Fruit fly (Drosophila melanogaster) whole organism, embryonic: Measurements from ENCODE around the gene CG3337.

Source experiments
- ATbp ChIP-seq: fragments of 200-800 bp; sonication (Bioruptor generic); optimal IDR thresholded peaks from 2 replicates; lab custom pipeline; 2017; ENCODE audit warnings: missing biosample characterization, mild to moderate bottlenecking, missing genetic modification characterization, missing genetic modification reagents
- Antp ChIP-seq: fragments of 200-800 bp; sonication (Bioruptor generic); optimal IDR thresholded peaks from 3 replicates; lab custom pipeline; 2016; ENCODE audit warnings: missing biosample characterization, missing genetic modification characterization
- Atf3 ChIP-seq: fragments of 200-800 bp; sonication (Bioruptor generic); optimal IDR thresholded peaks from 3 replicates; lab custom pipeline; 2016; ENCODE audit warnings: missing biosample characterization, missing genetic modification characterization
- Blimp-1 ChIP-seq: fragments of 200-800 bp; sonication (Bioruptor generic); optimal IDR thresholded peaks from 3 replicates; lab custom pipeline; 2018; ENCODE audit warnings: missing biosample characterization, missing genetic modification characterization, mild to moderate bottlenecking, moderate library complexity, missing genetic modification reagents
- CG11247 ChIP-seq: fragments of 200-800 bp; sonication (Bioruptor generic); IDR thresholded peaks from 2 replicates; pipeline ENCODE4 v1.3.6; 2022; ENCODE audit warnings: missing biosample characterization, missing genetic modification characterization
- CG11456 ChIP-seq: fragments of 200-800 bp; sonication (Bioruptor generic); IDR thresholded peaks from 3 replicates; pipeline ENCODE4 v1.3.6; 2022; ENCODE audit warnings: missing biosample characterization, missing genetic modification characterization
- CG12104 ChIP-seq: fragments of 200-800 bp; sonication (Bioruptor generic); optimal IDR thresholded peaks from 3 replicates; lab custom pipeline; 2016; ENCODE audit warnings: missing biosample characterization, missing genetic modification characterization
- CG12769 ChIP-seq: fragments of 200-800 bp; sonication (Bioruptor generic); optimal IDR thresholded peaks from 2 replicates; lab custom pipeline; 2019; ENCODE audit warnings: missing biosample characterization, mild to moderate bottlenecking, missing genetic modification characterization, moderate library complexity
- CG12942 ChIP-seq: fragments of 200-800 bp; sonication (Bioruptor generic); optimal IDR thresholded peaks from 3 replicates; lab custom pipeline; 2016; ENCODE audit warnings: missing biosample characterization, missing genetic modification characterization
- CG13424 ChIP-seq: fragments of 200-800 bp; sonication (Bioruptor generic); optimal IDR thresholded peaks from 2 replicates; lab custom pipeline; 2019; ENCODE audit warnings: missing biosample characterization, mild to moderate bottlenecking, missing genetic modification characterization, moderate library complexity
- CG14965 ChIP-seq: fragments of 200-800 bp; sonication (Bioruptor generic); optimal IDR thresholded peaks from 2 replicates; lab custom pipeline; 2016; ENCODE audit warnings: missing biosample characterization, missing genetic modification characterization, borderline replicate concordance
- CG15011 ChIP-seq: fragments of 200-800 bp; sonication (Bioruptor generic); optimal IDR thresholded peaks from 3 replicates; lab custom pipeline; 2018; ENCODE audit warnings: missing biosample characterization, mild to moderate bottlenecking, missing genetic modification characterization
- CG1529 ChIP-seq: fragments of 200-800 bp; sonication (Bioruptor generic); optimal IDR thresholded peaks from 3 replicates; lab custom pipeline; 2018; ENCODE audit warnings: missing biosample characterization, missing genetic modification characterization
- CG15479 ChIP-seq: fragments of 200-800 bp; sonication (Bioruptor generic); optimal IDR thresholded peaks from 3 replicates; lab custom pipeline; 2019; ENCODE audit warnings: missing biosample characterization, mild to moderate bottlenecking, missing genetic modification characterization, moderate library complexity
- CG15514 ChIP-seq: fragments of 200-800 bp; sonication (Bioruptor generic); optimal IDR thresholded peaks from 3 replicates; lab custom pipeline; 2017; ENCODE audit warnings: missing biosample characterization, missing genetic modification characterization, mild to moderate bottlenecking, moderate library complexity, missing genetic modification reagents
- CG1603 ChIP-seq: fragments of 200-800 bp; sonication (Bioruptor generic); optimal IDR thresholded peaks from 2 replicates; lab custom pipeline; 2019; ENCODE audit warnings: missing biosample characterization, mild to moderate bottlenecking, missing genetic modification characterization, moderate library complexity
- CG17385 ChIP-seq: fragments of 200-800 bp; sonication (Bioruptor generic); optimal IDR thresholded peaks from 3 replicates; lab custom pipeline; 2018; ENCODE audit warnings: missing biosample characterization, mild to moderate bottlenecking, missing genetic modification characterization
- CG18764 ChIP-seq: fragments of 200-800 bp; sonication (Bioruptor generic); optimal IDR thresholded peaks from 3 replicates; lab custom pipeline; 2016; ENCODE audit warnings: missing biosample characterization, missing genetic modification characterization
- CG2116 ChIP-seq: fragments of 200-800 bp; sonication (Bioruptor generic); optimal IDR thresholded peaks from 3 replicates; lab custom pipeline; 2018; ENCODE audit warnings: missing biosample characterization, mild to moderate bottlenecking, missing genetic modification characterization
- CG31441 ChIP-seq: fragments of 200-800 bp; sonication (Bioruptor generic); IDR thresholded peaks from 2 replicates; pipeline ENCODE4 v1.3.6; 2022; ENCODE audit warnings: missing biosample characterization, missing genetic modification characterization
- CG4360 ChIP-seq: fragments of 200-800 bp; sonication (Bioruptor generic); IDR thresholded peaks from 2 replicates; pipeline ENCODE4 v1.3.6; 2022; ENCODE audit warnings: missing biosample characterization, missing genetic modification characterization
- CG6272 ChIP-seq: fragments of 200-800 bp; sonication (Bioruptor generic); IDR thresholded peaks from 2 replicates; pipeline ENCODE4 v1.3.6; 2022; ENCODE audit warnings: missing biosample characterization, missing genetic modification characterization
- CG6791 ChIP-seq: fragments of 200-800 bp; sonication (Bioruptor generic); IDR thresholded peaks from 3 replicates; pipeline ENCODE4 v1.3.6; 2022; ENCODE audit warnings: missing biosample characterization, missing genetic modification characterization; ENCODE audit not compliant: partially characterized antibody
- CG6854 ChIP-seq: fragments of 200-800 bp; sonication (Bioruptor generic); optimal IDR thresholded peaks from 3 replicates; lab custom pipeline; 2017; ENCODE audit warnings: missing biosample characterization, mild to moderate bottlenecking, missing genetic modification characterization
- CG7556 ChIP-seq: fragments of 200-800 bp; sonication (Bioruptor generic); optimal IDR thresholded peaks from 2 replicates; lab custom pipeline; 2017; ENCODE audit warnings: missing biosample characterization, mild to moderate bottlenecking, missing genetic modification characterization
- CG7928 ChIP-seq: fragments of 200-800 bp; sonication (Bioruptor generic); optimal IDR thresholded peaks from 2 replicates; lab custom pipeline; 2017; ENCODE audit warnings: missing biosample characterization, mild to moderate bottlenecking, missing genetic modification characterization
- CG8089 ChIP-seq: fragments of 200-800 bp; sonication (Bioruptor generic); optimal IDR thresholded peaks from 3 replicates; lab custom pipeline; 2016; ENCODE audit warnings: missing biosample characterization, missing genetic modification characterization
- Dad ChIP-seq: fragments of 200-800 bp; sonication (Bioruptor generic); optimal IDR thresholded peaks from 3 replicates; lab custom pipeline; 2016; ENCODE audit warnings: missing biosample characterization, missing genetic modification characterization
- HLH3B ChIP-seq: fragments of 200-800 bp; sonication (Bioruptor generic); IDR thresholded peaks from 2 replicates; pipeline ENCODE4 v1.3.6; 2022; ENCODE audit warnings: missing biosample characterization, missing genetic modification characterization
- Nf-YB ChIP-seq: fragments of 200-800 bp; sonication (Bioruptor generic); optimal IDR thresholded peaks from 3 replicates; lab custom pipeline; 2019; ENCODE audit warnings: missing biosample characterization, mild to moderate bottlenecking, missing genetic modification characterization, moderate library complexity
- Oli ChIP-seq: fragments of 200-800 bp; sonication (Bioruptor generic); optimal IDR thresholded peaks from 2 replicates; lab custom pipeline; 2018; ENCODE audit warnings: missing biosample characterization, mild to moderate bottlenecking, missing genetic modification characterization, moderate library complexity
- ac ChIP-seq: fragments of 200-800 bp; sonication (Bioruptor generic); optimal IDR thresholded peaks from 3 replicates; lab custom pipeline; 2017; ENCODE audit warnings: missing biosample characterization, mild to moderate bottlenecking, missing genetic modification characterization
- chinmo ChIP-seq: fragments of 200-800 bp; sonication (Bioruptor generic); IDR thresholded peaks from 4 replicates; pipeline ENCODE4 v1.3.6; 2022; ENCODE audit warnings: missing biosample characterization, missing genetic modification characterization; ENCODE audit not compliant: partially characterized antibody
- ci ChIP-seq: fragments of 200-800 bp; sonication (Bioruptor generic); IDR thresholded peaks from 3 replicates; pipeline ENCODE4 v1.3.6; 2022; ENCODE audit warnings: missing biosample characterization, missing genetic modification characterization
- crc ChIP-seq: fragments of 200-800 bp; sonication (Bioruptor generic); optimal IDR thresholded peaks from 2 replicates; lab custom pipeline; 2016; ENCODE audit warnings: missing biosample characterization, missing genetic modification characterization
- danr ChIP-seq: fragments of 200-800 bp; sonication (Bioruptor generic); IDR thresholded peaks from 2 replicates; pipeline ENCODE4 v1.3.6; 2022; ENCODE audit warnings: missing biosample characterization, missing genetic modification characterization
- en ChIP-seq: fragments of 200-800 bp; sonication (Bioruptor generic); optimal IDR thresholded peaks from 2 replicates; lab custom pipeline; 2016; ENCODE audit warnings: missing biosample characterization, missing genetic modification characterization
- grau ChIP-seq: fragments of 200-800 bp; optimal IDR thresholded peaks from 3 replicates; lab custom pipeline; 2019; ENCODE audit warnings: missing biosample characterization, mild to moderate bottlenecking, missing genetic modification characterization, moderate library complexity
- ham ChIP-seq: fragments of 200-800 bp; sonication (Bioruptor generic); IDR thresholded peaks from 2 replicates; pipeline ENCODE4 v1.3.6; 2022; ENCODE audit warnings: missing biosample characterization, missing genetic modification characterization
- hkb ChIP-seq, 2 experiments: fragments of 200-800 bp in 1 of 2; fragments of >200 bp in 1 of 2; sonication (Bioruptor generic) in 1 of 2; IDR thresholded peaks in 1 of 2; optimal IDR thresholded peaks in 1 of 2; 2 replicates each; pipeline versions ENCODE4 v1.3.6 to Lab custom; 2017 to 2022; ENCODE audit warnings: missing biosample characterization in 1 of 2, missing genetic modification characterization in 1 of 2
- klu ChIP-seq: fragments of 200-800 bp; sonication (Bioruptor generic); IDR thresholded peaks from 2 replicates; pipeline ENCODE4 v1.3.6; 2022; ENCODE audit warnings: missing biosample characterization, missing genetic modification characterization
- lmd ChIP-seq: fragments of 200-800 bp; sonication (Bioruptor generic); IDR thresholded peaks from 2 replicates; pipeline ENCODE4 v1.3.6; 2022; ENCODE audit warnings: missing biosample characterization, missing genetic modification characterization
- maf-S ChIP-seq: fragments of 200-800 bp; sonication (Bioruptor generic); optimal IDR thresholded peaks from 2 replicates; lab custom pipeline; 2016; ENCODE audit warnings: missing biosample characterization, missing genetic modification characterization
- nmo ChIP-seq: fragments of 200-800 bp; sonication (Bioruptor generic); optimal IDR thresholded peaks from 2 replicates; lab custom pipeline; 2018; ENCODE audit warnings: missing biosample characterization, mild to moderate bottlenecking, missing genetic modification characterization, moderate library complexity
- ranshi ChIP-seq: fragments of 200-800 bp; sonication (Bioruptor generic); IDR thresholded peaks from 2 replicates; pipeline ENCODE4 v1.3.6; 2022; ENCODE audit warnings: missing biosample characterization, missing genetic modification characterization
- sens-2 ChIP-seq: fragments of 200-800 bp; sonication (Bioruptor generic); IDR thresholded peaks from 2 replicates; pipeline ENCODE4 v1.3.6; 2022; ENCODE audit warnings: missing biosample characterization, missing genetic modification characterization
- tgo ChIP-seq: fragments of 200-800 bp; sonication (Bioruptor generic); IDR thresholded peaks from 3 replicates; pipeline ENCODE4 v1.3.6; 2022; ENCODE audit warnings: missing biosample characterization, missing genetic modification characterization
- unpg ChIP-seq: fragments of 200-800 bp; sonication (Bioruptor generic); optimal IDR thresholded peaks from 3 replicates; lab custom pipeline; 2018; ENCODE audit warnings: missing biosample characterization, mild to moderate bottlenecking, missing genetic modification characterization, moderate library complexity
- usp ChIP-seq: fragments of >200 bp; optimal IDR thresholded peaks from 2 replicates; lab custom pipeline; 2017; ENCODE audit warnings: missing biosample characterization, missing genetic modification characterization

Gene CG3337

dm6 chr3R:21204500-21205167 lies 18.8 kb downstream of the CG3337 start (continued):
- peak; percentile 82 for TF ChIP-seq CG31441 (GFP tag; lab: Robert Waterston, UW)
- peak; percentile 95 for TF ChIP-seq CG1603 (tag; lab: Kevin White, UChicago)
- peak; percentile 66 for TF ChIP-seq CG15514
- peak; percentile 90 for TF ChIP-seq CG13424
- TF ChIP-seq CG11456 (GFP tag; lab: Robert Waterston, UW): no peak
- TF ChIP-seq CG12104 (GFP tag; lab: Kevin White, UChicago): peak; percentile 81
- TF ChIP-seq Antp (GFP tag; lab: Kevin White, UChicago): peak; percentile 78
- peak; percentile 93; the same call in 2 of the 4 replicates for TF ChIP-seq chinmo (GFP tag; lab: Robert Waterston, UW)
- TF ChIP-seq tgo: peak; percentile 77
- TF ChIP-seq usp (GFP tag; lab: Kevin White, UChicago): no peak
- peak; percentile 92 for TF ChIP-seq ATbp (GFP tag; lab: Kevin White, UChicago)
- peak; percentile 85 for TF ChIP-seq HLH3B
- no peak for TF ChIP-seq klu (GFP tag; lab: Robert Waterston, UW)
- TF ChIP-seq crc (GFP tag; lab: Kevin White, UChicago): peak; percentile 76
- no peak for TF ChIP-seq CG15479 (GFP tag; lab: Kevin White, UChicago)
- peak; percentile 86 for TF ChIP-seq grau (tag; lab: Kevin White, UChicago)
- TF ChIP-seq CG18764 (GFP tag; lab: Kevin White, UChicago): peak; percentile 68
- TF ChIP-seq ham (GFP tag; lab: Robert Waterston, UW): no peak
- TF ChIP-seq Oli (tag; lab: Kevin White, UChicago): peak; percentile 92
- peak; percentile 76 for TF ChIP-seq Atf3
- no peak for TF ChIP-seq CG7928 (GFP tag; lab: Kevin White, UChicago)
- TF ChIP-seq danr (GFP tag; lab: Robert Waterston, UW): peak; percentile 69
- TF ChIP-seq CG4360 (GFP tag; lab: Robert Waterston, UW): no peak
- TF ChIP-seq CG12769 (tag; lab: Kevin White, UChicago): peak; percentile 79
- peak; percentile 67 for TF ChIP-seq Dad (GFP tag; lab: Kevin White, UChicago)
- TF ChIP-seq lmd: peak; percentile 81
- TF ChIP-seq CG17385 (GFP tag; lab: Kevin White, UChicago): peak; percentile 10
- no peak for TF ChIP-seq CG14965
- peak; percentile 69 for TF ChIP-seq Nf-YB
- peak; percentile 41 for TF ChIP-seq maf-S (GFP tag; lab: Kevin White, UChicago)
- TF ChIP-seq ranshi: peak; percentile 55
- TF ChIP-seq nmo: peak; percentile 94
- peak; percentile 80 for TF ChIP-seq CG8089 (GFP tag; lab: Kevin White, UChicago)
- peak; percentile 80 for TF ChIP-seq ci (GFP tag; lab: Robert Waterston, UW)
- peak; percentile 28; the same call in 1 of the 2 replicates for TF ChIP-seq CG6272 (GFP tag; lab: Robert Waterston, UW)
- TF ChIP-seq CG6791 (GFP tag; lab: Robert Waterston, UW): no peak
- TF ChIP-seq CG15011 (GFP tag; lab: Kevin White, UChicago): peak; percentile 62
- peak; percentile 74; the same call in 1 of the 2 replicates for TF ChIP-seq sens-2
- TF ChIP-seq CG6854: peak; percentile 40
- peak; percentile 89 for TF ChIP-seq CG7556 (GFP tag; lab: Kevin White, UChicago)
- TF ChIP-seq en (GFP tag; lab: Kevin White, UChicago): peak; percentile 70
- peak; percentile 22 for TF ChIP-seq ac (GFP tag; lab: Kevin White, UChicago)
- peak; percentile 91 for TF ChIP-seq CG1529 (GFP tag; lab: Kevin White, UChicago)
- peak; percentile 12; the same call in 1 of the 2 replicates for TF ChIP-seq CG11247 (GFP tag; lab: Robert Waterston, UW)
- TF ChIP-seq unpg (GFP tag; lab: Kevin White, UChicago): peak; percentile 87
- TF ChIP-seq CG2116: peak; percentile 51
- TF ChIP-seq Blimp-1: peak; percentile 91
- TF ChIP-seq hkb (optimal IDR thresholded peaks at IDR 0.05; lab: Kevin White, UChicago): no peak
- peak; percentile 80 for TF ChIP-seq hkb (GFP tag; IDR thresholded peaks at IDR 0.05; lab: Robert Waterston, UW)
- TF ChIP-seq CG12942 (GFP tag; lab: Kevin White, UChicago): peak; percentile 60
